Fruit fly (Drosophila melanogaster) whole organism, embryonic: Measurements from ENCODE around the gene Or83a.

Experiments
- B-H2 ChIP-seq: fragments of 200-800 bp; sonication (Bioruptor generic); optimal IDR thresholded peaks from 2 replicates; lab custom pipeline; 2018; ENCODE audit warnings: missing biosample characterization, mild to moderate bottlenecking, missing genetic modification characterization
- BEAF-32 ChIP-seq: fragments of 200-800 bp; sonication (Bioruptor generic); optimal IDR thresholded peaks from 3 replicates; lab custom pipeline; 2017; ENCODE audit warnings: missing biosample characterization, missing genetic modification characterization, mild to moderate bottlenecking, moderate library complexity, missing genetic modification reagents
- CG11560 ChIP-seq: fragments of 200-800 bp; sonication (Bioruptor generic); IDR thresholded peaks from 3 replicates; pipeline ENCODE4 v1.3.6; 2022; ENCODE audit warnings: missing biosample characterization, missing genetic modification characterization
- CG11695 ChIP-seq: fragments of 200-800 bp; sonication (Bioruptor generic); IDR thresholded peaks from 3 replicates; pipeline ENCODE4 v1.3.6; 2022; ENCODE audit warnings: missing biosample characterization, missing genetic modification characterization
- CG12391 ChIP-seq: fragments of 200-800 bp; sonication (Bioruptor generic); optimal IDR thresholded peaks from 3 replicates; lab custom pipeline; 2018; ENCODE audit warnings: missing biosample characterization, mild to moderate bottlenecking, missing genetic modification characterization, moderate library complexity
- CG12659 ChIP-seq: fragments of 200-800 bp; sonication (Bioruptor generic); optimal IDR thresholded peaks from 3 replicates; lab custom pipeline; 2017; ENCODE audit warnings: mild to moderate bottlenecking, missing biosample characterization, missing genetic modification reagents, missing genetic modification characterization
- CG13424 ChIP-seq: fragments of 200-800 bp; sonication (Bioruptor generic); optimal IDR thresholded peaks from 2 replicates; lab custom pipeline; 2019; ENCODE audit warnings: missing biosample characterization, mild to moderate bottlenecking, missing genetic modification characterization, moderate library complexity
- CG17186 ChIP-seq: fragments of 200-800 bp; sonication (Bioruptor generic); optimal IDR thresholded peaks from 3 replicates; lab custom pipeline; 2017; ENCODE audit warnings: missing biosample characterization, missing genetic modification reagents, missing genetic modification characterization
- CG17568 ChIP-seq: fragments of 200-800 bp; sonication (Bioruptor generic); optimal IDR thresholded peaks from 2 replicates; lab custom pipeline; 2018; ENCODE audit warnings: missing biosample characterization, mild to moderate bottlenecking, missing genetic modification characterization, moderate library complexity
- CG30020 ChIP-seq: fragments of 200-800 bp; optimal IDR thresholded peaks from 2 replicates; lab custom pipeline; 2019; ENCODE audit warnings: missing biosample characterization, mild to moderate bottlenecking, missing genetic modification characterization, moderate library complexity
- CG31388 ChIP-seq: fragments of 200-800 bp; sonication (Bioruptor generic); optimal IDR thresholded peaks from 2 replicates; lab custom pipeline; 2016; ENCODE audit warnings: missing biosample characterization, missing genetic modification characterization
- CG32767 ChIP-seq: fragments of 200-800 bp; sonication (Bioruptor generic); IDR thresholded peaks from 2 replicates; pipeline ENCODE4 v1.3.6; 2022; ENCODE audit warnings: missing biosample characterization, missing genetic modification characterization
- CG34422 ChIP-seq: fragments of 200-800 bp; sonication (Bioruptor generic); IDR thresholded peaks from 3 replicates; pipeline ENCODE4 v1.3.6; 2022; ENCODE audit warnings: missing biosample characterization, missing genetic modification characterization
- CG6175 ChIP-seq: fragments of 200-800 bp; sonication (Bioruptor generic); IDR thresholded peaks from 3 replicates; pipeline ENCODE4 v1.3.6; 2022; ENCODE audit warnings: missing biosample characterization, missing genetic modification characterization
- CG7357 ChIP-seq: fragments of 200-800 bp; sonication (Bioruptor generic); IDR thresholded peaks from 3 replicates; pipeline ENCODE4 v1.3.6; 2022; ENCODE audit warnings: missing biosample characterization, missing genetic modification characterization
- CG7786 ChIP-seq: fragments of 200-800 bp; sonication (Bioruptor generic); optimal IDR thresholded peaks from 2 replicates; lab custom pipeline; 2016; ENCODE audit warnings: missing biosample characterization, missing genetic modification characterization
- CG7839 ChIP-seq: fragments of 200-800 bp; sonication (Bioruptor generic); optimal IDR thresholded peaks from 3 replicates; lab custom pipeline; 2018; ENCODE audit warnings: missing biosample characterization, mild to moderate bottlenecking, missing genetic modification characterization, moderate library complexity
- CG8089 ChIP-seq: fragments of 200-800 bp; sonication (Bioruptor generic); optimal IDR thresholded peaks from 3 replicates; lab custom pipeline; 2016; ENCODE audit warnings: missing biosample characterization, missing genetic modification characterization
- CG9437 ChIP-seq: fragments of 200-800 bp; sonication (Bioruptor generic); optimal IDR thresholded peaks from 2 replicates; lab custom pipeline; 2018; ENCODE audit warnings: missing biosample characterization, mild to moderate bottlenecking, missing genetic modification characterization
- CG9797 ChIP-seq: fragments of 200-800 bp; sonication (Bioruptor generic); optimal IDR thresholded peaks from 3 replicates; lab custom pipeline; 2018; ENCODE audit warnings: missing biosample characterization, mild to moderate bottlenecking, missing genetic modification characterization
- CoRest ChIP-seq: fragments of 200-800 bp; sonication (Bioruptor generic); optimal IDR thresholded peaks from 3 replicates; lab custom pipeline; 2018; ENCODE audit warnings: missing biosample characterization, mild to moderate bottlenecking, missing genetic modification characterization, moderate library complexity
- D ChIP-seq, 2 experiments: fragments of 200-800 bp in 1 of 2; fragments of >200 bp in 1 of 2; sonication (Bioruptor generic) in 1 of 2; optimal IDR thresholded peaks; 2 replicates in 1 of 2; 3 replicates in 1 of 2; lab custom pipeline; 2017; ENCODE audit warnings: mild to moderate bottlenecking in 1 of 2, missing biosample characterization in 1 of 2, missing genetic modification characterization in 1 of 2, missing genetic modification reagents in 1 of 2
- D19A ChIP-seq: fragments of 200-800 bp; optimal IDR thresholded peaks from 3 replicates; lab custom pipeline; 2019; ENCODE audit warnings: missing biosample characterization, mild to moderate bottlenecking, missing genetic modification characterization, moderate library complexity
- Gsc ChIP-seq: fragments of 200-800 bp; sonication (Bioruptor generic); IDR thresholded peaks from 2 replicates; pipeline ENCODE4 v1.3.6; 2022; ENCODE audit warnings: missing biosample characterization, missing genetic modification characterization
- Mad ChIP-seq: fragments of 200-800 bp; sonication (Bioruptor generic); optimal IDR thresholded peaks from 2 replicates; lab custom pipeline; 2016; ENCODE audit warnings: missing biosample characterization, missing genetic modification characterization
- Med ChIP-seq: fragments of 200-800 bp; sonication (Bioruptor generic); peaks from one replicate; lab custom pipeline; 2016; ENCODE audit warnings: missing biosample characterization, missing genetic modification characterization, mild to moderate bottlenecking, inconsistent platforms, moderate library complexity
- Vsx1 ChIP-seq: fragments of 200-800 bp; sonication (Bioruptor generic); optimal IDR thresholded peaks from 2 replicates; lab custom pipeline; 2017; ENCODE audit warnings: missing biosample characterization, mild to moderate bottlenecking, missing genetic modification characterization, missing genetic modification reagents
- ato ChIP-seq: fragments of 200-800 bp; sonication (Bioruptor generic); IDR thresholded peaks from 2 replicates; pipeline ENCODE4 v1.3.6; 2022; ENCODE audit warnings: missing biosample characterization, missing genetic modification characterization; ENCODE audit not compliant: partially characterized antibody
- cad ChIP-seq: fragments of >200 bp; optimal IDR thresholded peaks from 2 replicates; lab custom pipeline; 2017; ENCODE audit warnings: missing biosample characterization, missing genetic modification characterization
- caup ChIP-seq: fragments of 200-800 bp; sonication (Bioruptor generic); optimal IDR thresholded peaks from 3 replicates; lab custom pipeline; 2017; ENCODE audit warnings: missing biosample characterization, mild to moderate bottlenecking, missing genetic modification characterization, moderate library complexity; ENCODE audit not compliant: severe bottlenecking
- dan ChIP-seq: fragments of 200-800 bp; sonication (Bioruptor generic); IDR thresholded peaks from 2 replicates; pipeline ENCODE4 v1.3.6; 2022; ENCODE audit warnings: missing biosample characterization, missing genetic modification characterization
- ftz-f1 ChIP-seq: fragments of 200-800 bp; sonication (Bioruptor generic); optimal IDR thresholded peaks from 2 replicates; lab custom pipeline; 2016; ENCODE audit warnings: missing biosample characterization, missing genetic modification characterization
- grau ChIP-seq: fragments of 200-800 bp; optimal IDR thresholded peaks from 3 replicates; lab custom pipeline; 2019; ENCODE audit warnings: missing biosample characterization, mild to moderate bottlenecking, missing genetic modification characterization, moderate library complexity
- gro ChIP-seq: fragments of 200-800 bp; sonication (Bioruptor generic); optimal IDR thresholded peaks from 2 replicates; lab custom pipeline; 2016; ENCODE audit warnings: missing biosample characterization, missing genetic modification characterization
- jigr1 ChIP-seq: fragments of 200-800 bp; sonication (Bioruptor generic); IDR thresholded peaks from 3 replicates; pipeline ENCODE4 v1.3.6; 2022; ENCODE audit warnings: missing biosample characterization, missing genetic modification characterization
- lab ChIP-seq: fragments of 200-800 bp; sonication (Bioruptor generic); optimal IDR thresholded peaks from 3 replicates; lab custom pipeline; 2017; ENCODE audit warnings: missing biosample characterization, missing genetic modification characterization, mild to moderate bottlenecking, moderate library complexity, missing genetic modification reagents
- lilli ChIP-seq: fragments of 200-800 bp; sonication (Bioruptor generic); optimal IDR thresholded peaks from 3 replicates; lab custom pipeline; 2016; ENCODE audit warnings: missing biosample characterization, missing genetic modification characterization
- lmd ChIP-seq: fragments of 200-800 bp; sonication (Bioruptor generic); IDR thresholded peaks from 2 replicates; pipeline ENCODE4 v1.3.6; 2022; ENCODE audit warnings: missing biosample characterization, missing genetic modification characterization
- nmo ChIP-seq: fragments of 200-800 bp; sonication (Bioruptor generic); optimal IDR thresholded peaks from 2 replicates; lab custom pipeline; 2018; ENCODE audit warnings: missing biosample characterization, mild to moderate bottlenecking, missing genetic modification characterization, moderate library complexity
- phol ChIP-seq: fragments of 200-800 bp; sonication (Bioruptor generic); optimal IDR thresholded peaks from 3 replicates; lab custom pipeline; 2018; ENCODE audit warnings: missing biosample characterization, mild to moderate bottlenecking, missing genetic modification characterization, moderate library complexity
- psq ChIP-seq: fragments of 200-800 bp; sonication (Bioruptor generic); optimal IDR thresholded peaks from 2 replicates; lab custom pipeline; 2017; ENCODE audit warnings: missing biosample characterization, missing genetic modification characterization
- row ChIP-seq: fragments of 200-800 bp; sonication (Bioruptor generic); IDR thresholded peaks from 3 replicates; pipeline ENCODE4 v1.3.6; 2022; ENCODE audit warnings: missing biosample characterization, missing genetic modification characterization
- sens ChIP-seq: fragments of 200-800 bp; sonication (Bioruptor generic); peaks from one replicate; lab custom pipeline; 2016; ENCODE audit warnings: missing biosample characterization, missing genetic modification characterization
- slp2 ChIP-seq: fragments of 200-800 bp; sonication (Bioruptor generic); optimal IDR thresholded peaks from 2 replicates; lab custom pipeline; 2016; ENCODE audit warnings: missing biosample characterization, missing genetic modification characterization
- stwl ChIP-seq: fragments of 200-800 bp; sonication (Bioruptor generic); optimal IDR thresholded peaks from 3 replicates; lab custom pipeline; 2018; ENCODE audit warnings: missing biosample characterization, mild to moderate bottlenecking, missing genetic modification characterization, moderate library complexity
- sug ChIP-seq: fragments of 200-800 bp; optimal IDR thresholded peaks from 2 replicates; lab custom pipeline; 2019; ENCODE audit warnings: missing biosample characterization, mild to moderate bottlenecking, missing genetic modification characterization, moderate library complexity
- vnd ChIP-seq: fragments of 200-800 bp; sonication (Bioruptor generic); IDR thresholded peaks from 3 replicates; pipeline ENCODE4 v1.3.6; 2022; ENCODE audit warnings: missing biosample characterization, missing genetic modification characterization; ENCODE audit not compliant: partially characterized antibody

Or83a gene

DNA sequence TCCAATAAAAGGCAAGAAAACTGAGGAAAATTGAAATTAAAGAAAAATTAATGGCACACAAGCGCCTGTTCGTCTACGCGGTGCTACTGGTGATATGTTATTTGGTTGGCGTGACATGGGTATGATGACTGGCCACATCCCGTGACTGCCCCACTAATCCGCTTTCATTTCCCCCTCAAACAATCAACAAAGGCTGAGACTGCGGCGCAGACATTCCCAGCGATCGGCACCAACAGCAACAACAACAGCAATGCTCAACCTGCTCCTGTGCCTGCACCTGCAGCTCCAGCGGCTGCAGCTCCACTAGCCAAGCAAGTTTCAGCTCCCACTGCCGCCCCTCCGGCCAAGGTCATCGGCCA lies 43.9 kb downstream of the Or83a start (continued):
- TF ChIP-seq Med (peak; percentile 50), CG6175 (GFP tag; lab: Robert Waterston, UW) (0 out of 3 replicates have a peak, but pooled peaks have one; percentile 6), ftz-f1 (GFP tag; lab: Kevin White, UChicago) (peak; percentile 46), lilli (no peak), CG7357 (no peak), CG7786 (GFP tag; lab: Kevin White, UChicago) (no peak)
- TF ChIP-seq, all 482 proteins: peak for 8

DNA sequence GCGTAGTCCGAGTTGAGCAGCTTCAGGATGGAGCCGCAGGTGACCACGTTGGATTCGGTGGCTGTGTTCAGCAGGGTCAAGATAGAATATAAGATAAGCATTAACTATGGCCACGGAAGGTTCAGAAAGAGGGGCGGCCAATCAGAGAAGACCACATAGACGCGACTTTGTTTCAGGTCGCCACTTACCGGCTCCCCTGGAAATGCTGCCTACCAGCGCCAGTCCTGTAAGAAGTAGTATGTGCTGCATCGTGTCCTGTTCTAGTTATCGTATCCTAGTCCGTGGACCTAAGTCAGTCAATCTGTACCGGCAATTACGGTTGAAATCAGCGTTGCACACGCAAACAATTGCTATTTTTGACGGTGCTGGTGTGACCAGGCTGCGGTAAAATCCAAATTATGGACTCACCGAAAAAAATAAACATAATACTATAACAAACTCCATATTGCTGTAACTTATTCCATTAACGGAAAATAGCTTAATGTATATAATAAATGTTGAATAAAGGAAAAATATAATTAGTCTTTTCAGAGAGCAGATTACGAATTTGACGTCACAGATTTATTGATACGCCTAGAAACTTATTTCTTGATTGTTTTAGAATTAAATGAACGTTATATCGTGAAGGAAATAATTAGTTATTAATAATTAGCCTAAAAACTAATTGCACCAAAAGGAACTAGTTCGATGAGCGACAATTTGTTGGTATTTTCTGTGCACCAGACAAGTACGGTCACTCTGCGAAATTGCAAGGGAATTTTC lies 44.4 kb downstream of the Or83a start, which contains the start of the genes CG11999 and CG1161:
Gene CG11999, minus strand, starts transcription at position 375 of the 762 bp plus-strand sequence.
Gene CG1161, plus strand, starts transcription at position 720 of the 762 bp plus-strand sequence.
- TF ChIP-seq sug (tag; lab: Kevin White, UChicago) = peak; percentile 20
- peak; percentile 49 for TF ChIP-seq CoRest (tag; lab: Kevin White, UChicago)
- TF ChIP-seq lab (GFP tag; lab: Kevin White, UChicago) = no peak
- TF ChIP-seq phol (tag; lab: Kevin White, UChicago) = peak; percentile 63
- no peak for TF ChIP-seq caup
- TF ChIP-seq CG17186 (GFP tag; lab: Kevin White, UChicago) = peak; percentile 26
- TF ChIP-seq nmo (GFP tag; lab: Kevin White, UChicago) = peak; percentile 55
- peak; percentile 57; the same call in 2 of the 3 replicates for TF ChIP-seq row (GFP tag; lab: Robert Waterston, UW)
- peak; percentile 18 for TF ChIP-seq grau (tag; lab: Kevin White, UChicago)
- no peak for TF ChIP-seq slp2
- TF ChIP-seq CG17568 (GFP tag; lab: Kevin White, UChicago) = no peak
- peak; percentile 88 for TF ChIP-seq stwl (tag; lab: Kevin White, UChicago)
- TF ChIP-seq Gsc (GFP tag; lab: Robert Waterston, UW) = no peak
- TF ChIP-seq CG11560 = no peak
- TF ChIP-seq B-H2 (GFP tag; lab: Kevin White, UChicago) = no peak
- TF ChIP-seq vnd (GFP tag; lab: Robert Waterston, UW) = no peak
- peak; percentile 82 for TF ChIP-seq sens (GFP tag; lab: Kevin White, UChicago)
- 0 out of 3 replicates have a peak, but pooled peaks have one; percentile 24 for TF ChIP-seq CG34422 (GFP tag; lab: Robert Waterston, UW)
- TF ChIP-seq CG32767 (GFP tag; lab: Robert Waterston, UW) = 0 out of 2 replicates have a peak, but pooled peaks have one; percentile 12
- no peak for TF ChIP-seq dan (GFP tag; lab: Robert Waterston, UW)
- peak; percentile 52 for TF ChIP-seq CG12659 (GFP tag; lab: Kevin White, UChicago)
- TF ChIP-seq CG9797 (GFP tag; lab: Kevin White, UChicago) = peak; percentile 69
- TF ChIP-seq lmd (GFP tag; lab: Robert Waterston, UW) = no peak
- TF ChIP-seq Mad (GFP tag; lab: Kevin White, UChicago) = no peak
- peak; percentile 35 for TF ChIP-seq CG30020 (tag; lab: Kevin White, UChicago)
- peak; percentile 36 for TF ChIP-seq BEAF-32 (GFP tag; lab: Kevin White, UChicago)
- no peak for TF ChIP-seq gro (GFP tag; lab: Kevin White, UChicago)
- TF ChIP-seq ato = no peak
- no peak for TF ChIP-seq CG31388 (GFP tag; lab: Kevin White, UChicago)
- TF ChIP-seq cad (GFP tag; lab: Kevin White, UChicago) = no peak
- peak; percentile 64 for TF ChIP-seq CG12391 (tag; lab: Kevin White, UChicago)
- TF ChIP-seq jigr1 (GFP tag; lab: Robert Waterston, UW) = no peak
- TF ChIP-seq psq (GFP tag; lab: Kevin White, UChicago) = no peak
- peak; percentile 10 for TF ChIP-seq CG9437
- peak; percentile 14 for TF ChIP-seq D19A (tag; lab: Kevin White, UChicago)
- peak; percentile 96 for TF ChIP-seq Vsx1 (GFP tag; lab: Kevin White, UChicago)
- TF ChIP-seq D (optimal IDR thresholded peaks at IDR 0.05; lab: Kevin White, UChicago) = no peak
- TF ChIP-seq D (GFP tag; optimal IDR thresholded peaks at IDR 0.05; lab: Kevin White, UChicago) = no peak
- peak; percentile 17 for TF ChIP-seq CG13424 (tag; lab: Kevin White, UChicago)
- no peak for TF ChIP-seq CG8089 (GFP tag; lab: Kevin White, UChicago)
- TF ChIP-seq CG7839 = peak; percentile 11
- TF ChIP-seq CG11695 (GFP tag; lab: Robert Waterston, UW) = no peak
